Worm (Caenorhabditis elegans) whole organism, midembryonic: ENCODE data around the gene set-17.

Experiments
- cog-1 ChIP-seq: sonication (generic microtip); optimal IDR thresholded peaks from 2 replicates; lab custom pipeline; 2016; ENCODE audit warnings: missing genetic modification characterization, missing compliant biosample characterization
- flt-1 ChIP-seq: fragments of 200-800 bp; sonication (Bioruptor generic); IDR thresholded peaks from 2 replicates; pipeline ENCODE4 v1.3.6; 2022; ENCODE audit warnings: missing genetic modification characterization, missing compliant biosample characterization
- klf-2 ChIP-seq: fragments of 200-800 bp; sonication (Bioruptor generic); conservative IDR thresholded peaks from 2 replicates; pipeline ENCODE4 v1.3.6; 2022; ENCODE audit warnings: missing genetic modification reagents, missing genetic modification characterization, missing compliant biosample characterization
- med-1 ChIP-seq: sonication (generic microtip); optimal IDR thresholded peaks from 2 replicates; lab custom pipeline; 2017; ENCODE audit warnings: missing genetic modification characterization, mild to moderate bottlenecking, missing compliant biosample characterization, antibody characterized with exemption, missing genetic modification reagents; ENCODE audit not compliant: insufficient read depth
- ztf-23 ChIP-seq: fragments of 200-800 bp; sonication (Bioruptor generic); IDR thresholded peaks from 2 replicates; pipeline ENCODE4 v1.3.6; 2022; ENCODE audit warnings: missing genetic modification reagents, missing genetic modification characterization, missing compliant biosample characterization
- ztf-29 ChIP-seq: fragments of 200-800 bp; sonication (Bioruptor generic); IDR thresholded peaks from 2 replicates; pipeline ENCODE4 v1.3.6; 2022; ENCODE audit warnings: missing genetic modification reagents, missing genetic modification characterization, missing compliant biosample characterization

DNA sequence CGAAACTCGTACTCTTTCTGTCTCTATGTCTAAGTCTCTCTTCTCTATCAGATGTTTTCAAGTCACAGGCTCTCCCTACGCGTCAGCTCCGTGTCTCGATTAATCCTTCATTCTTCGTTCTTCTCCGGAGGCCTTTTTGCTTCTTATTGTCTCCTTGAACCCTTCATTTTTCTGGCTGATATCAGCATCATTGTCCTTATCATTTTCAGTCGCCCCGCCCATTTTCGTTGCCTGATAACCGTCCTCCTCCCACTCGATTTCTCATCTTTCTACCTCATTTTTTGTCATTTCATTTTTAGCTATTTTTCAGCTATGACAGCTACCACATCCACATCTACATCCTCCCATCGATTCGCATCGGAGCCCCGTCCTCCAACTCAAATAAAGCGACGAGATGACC is 18.1 kb downstream of the set-17 start, which contains the start of gene B0457.6:
- TF ChIP-seq ztf-23 (GFP tag; lab: Robert Waterston, UW) (no peak), flt-1 (no peak), cog-1 (tag; lab: Kevin White, UChicago) (no peak), med-1 (GFP tag; lab: Kevin White, UChicago) (no peak), ztf-29 (GFP tag; lab: Robert Waterston, UW) (no peak), klf-2 (GFP tag; lab: Robert Waterston, UW) (no peak)
